Worm (Caenorhabditis elegans): ENCODE measurements around the gene Y50D4C.3.
A peak's percentile ranks its signal among the peaks of the same experiment; 100 is the strongest.

The Y50D4C.3 gene

ce11 chrV:966164-966563 lies 21.1 kb upstream of the Y50D4C.3 start (continued):
- TF ChIP-seq mec-3 (tag; optimal IDR thresholded peaks at IDR 0.05; ENCODE audit: borderline replicate concordance) (no peak), fax-1 (tag; optimal IDR thresholded peaks at IDR 0.05) (no peak), unc-42 (tag; optimal IDR thresholded peaks at IDR 0.05) (peak; percentile 99), ceh-45 (GFP tag; IDR thresholded peaks at IDR 0.05) (no peak), ceh-48 (tag; optimal IDR thresholded peaks at IDR 0.05) (peak; percentile 16), ceh-6 (GFP tag; optimal IDR thresholded peaks at IDR 0.05) (no peak), ref-2 (tag; optimal IDR thresholded peaks at IDR 0.05) (no peak), lim-6 (tag; optimal IDR thresholded peaks at IDR 0.05) (no peak), pag-3 (tag; optimal IDR thresholded peaks at IDR 0.05; ENCODE audit: borderline replicate concordance) (no peak), pha-2 (tag; optimal IDR thresholded peaks at IDR 0.05) (no peak), ceh-24 (tag; optimal IDR thresholded peaks at IDR 0.05) (no peak), nhr-11 (tag; optimal IDR thresholded peaks at IDR 0.05) (no peak), ets-4 (tag; optimal IDR thresholded peaks at IDR 0.05) (no peak), K09A11.1 (tag; optimal IDR thresholded peaks at IDR 0.05; ENCODE audit: insufficient read depth) (no peak), C08G9.2 (tag; optimal IDR thresholded peaks at IDR 0.05) (no peak), ceh-31 (tag; optimal IDR thresholded peaks at IDR 0.05) (peak; percentile 75), ama-1 (optimal IDR thresholded peaks at IDR 0.05) (no peak)

ce11 chrV:964739-965283 lies 19.8 kb upstream of the Y50D4C.3 start, which contains the start of gene sqv-6:
Gene sqv-6, minus strand, starts transcription at chrV:964789.
- peak; percentile 0 for TF ChIP-seq pax-1 (tag; optimal IDR thresholded peaks at IDR 0.05)
- peak; percentile 77 for TF ChIP-seq nfya-1 (tag; optimal IDR thresholded peaks at IDR 0.05)
- no peak for TF ChIP-seq madf-2 (tag; optimal IDR thresholded peaks at IDR 0.05)
- TF ChIP-seq ceh-30 (tag; optimal IDR thresholded peaks at IDR 0.05): no peak

DNA sequence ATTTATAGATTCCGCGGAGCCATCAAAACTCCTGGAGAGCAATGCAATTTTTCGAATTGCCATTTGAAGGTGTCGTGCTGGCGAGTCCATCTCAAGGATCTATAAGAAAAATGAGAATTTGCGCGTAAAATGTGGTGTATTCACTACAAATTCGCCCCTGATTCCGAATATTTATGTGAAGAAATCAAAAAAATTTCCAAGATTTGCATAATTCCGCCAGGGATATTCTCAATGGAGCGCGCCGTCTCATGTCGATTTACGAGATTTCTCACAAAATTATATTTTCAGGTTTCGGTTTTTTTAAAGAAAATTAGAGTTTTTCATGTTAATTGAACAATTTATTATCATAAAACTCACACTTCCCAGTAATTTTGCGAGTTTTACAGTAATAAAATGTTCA lies 4.7 kb upstream of the Y50D4C.3 start, which contains the start of gene Y50D4C.6:
Gene Y50D4C.6 (minus strand): TSS at position 101 of the 400 bp plus-strand sequence.
- TF ChIP-seq syd-9 (tag; optimal IDR thresholded peaks at IDR 0.05) (no peak), hlh-8 (tag; optimal IDR thresholded peaks at IDR 0.05) (no peak), ceh-24 (tag; optimal IDR thresholded peaks at IDR 0.05) (no peak), pqm-1 (tag; optimal IDR thresholded peaks at IDR 0.05) (no peak), unc-86 (tag; optimal IDR thresholded peaks at IDR 0.05) (no peak), tbx-2 (tag; optimal IDR thresholded peaks at IDR 0.05) (no peak), fax-1 (tag; optimal IDR thresholded peaks at IDR 0.05) (no peak), hlh-6 (tag; optimal IDR thresholded peaks at IDR 0.05) (no peak), K02D7.2 (tag; optimal IDR thresholded peaks at IDR 0.05) (no peak), ceh-18 (tag; optimal IDR thresholded peaks at IDR 0.05) (no peak), odd-2 (tag; optimal IDR thresholded peaks at IDR 0.05) (no peak), pag-3 (tag; optimal IDR thresholded peaks at IDR 0.05; ENCODE audit: borderline replicate concordance) (no peak), ceh-30 (tag; optimal IDR thresholded peaks at IDR 0.05) (no peak), nhr-232 (tag; optimal IDR thresholded peaks at IDR 0.05) (no peak), rnt-1 (tag; optimal IDR thresholded peaks at IDR 0.05) (no peak), K09A11.1 (tag; optimal IDR thresholded peaks at IDR 0.05; ENCODE audit: insufficient read depth) (no peak), ceh-14 (tag; optimal IDR thresholded peaks at IDR 0.05) (no peak)

DNA sequence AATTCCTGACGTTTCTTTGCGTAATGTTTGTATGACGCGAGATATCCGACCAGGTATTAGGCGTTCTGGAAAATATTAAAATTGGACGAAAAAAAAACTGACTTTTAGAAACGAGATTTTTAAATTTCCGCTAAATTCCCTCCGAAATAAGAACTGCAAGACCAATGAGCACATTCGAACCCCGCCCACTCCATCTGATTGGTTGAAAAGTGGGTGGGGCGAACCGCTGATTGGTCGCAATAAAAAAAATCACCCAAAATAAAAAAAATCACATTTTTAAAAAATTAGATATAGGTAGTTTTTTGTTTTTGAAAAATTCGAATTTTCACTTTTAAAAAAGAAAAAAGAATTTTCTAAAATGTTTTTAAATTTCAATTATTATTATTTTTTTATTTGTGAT lies 4.0 kb upstream of the Y50D4C.3 start:
- no peak for TF ChIP-seq ceh-48 (tag; optimal IDR thresholded peaks at IDR 0.05)
- TF ChIP-seq nfya-1 (tag; optimal IDR thresholded peaks at IDR 0.05): peak; percentile 69
- TF ChIP-seq ceh-30 (tag; optimal IDR thresholded peaks at IDR 0.05): no peak
- TF ChIP-seq elt-2 (tag; optimal IDR thresholded peaks at IDR 0.05): no peak

ce11 chrV:945828-946227 lies 784 bp upstream of the Y50D4C.3 start:
- TF ChIP-seq ceh-19 (GFP tag; optimal IDR thresholded peaks at IDR 0.05) (no peak), nfya-1 (tag; optimal IDR thresholded peaks at IDR 0.05) (peak; percentile 82)
